Fruit fly (Drosophila melanogaster) whole organism, embryonic: ENCODE measurements around the gene CG15336.

Experiments used
- CG12071 ChIP-seq: fragments of 200-800 bp; sonication (Bioruptor generic); optimal IDR thresholded peaks from 3 replicates; lab custom pipeline; 2018; ENCODE audit warnings: missing biosample characterization, mild to moderate bottlenecking, missing genetic modification characterization
- CG7839 ChIP-seq: fragments of 200-800 bp; sonication (Bioruptor generic); optimal IDR thresholded peaks from 3 replicates; lab custom pipeline; 2018; ENCODE audit warnings: missing biosample characterization, mild to moderate bottlenecking, missing genetic modification characterization, moderate library complexity
- CG8944 ChIP-seq: fragments of 200-800 bp; sonication (Bioruptor generic); optimal IDR thresholded peaks from 3 replicates; lab custom pipeline; 2016; ENCODE audit warnings: missing biosample characterization, missing genetic modification characterization
- Doc3 ChIP-seq: fragments of 200-800 bp; sonication (Bioruptor generic); IDR thresholded peaks from 3 replicates; pipeline ENCODE4 v1.3.6; 2022; ENCODE audit warnings: missing biosample characterization, missing genetic modification characterization; ENCODE audit not compliant: partially characterized antibody
- cad ChIP-seq: fragments of >200 bp; optimal IDR thresholded peaks from 2 replicates; lab custom pipeline; 2017; ENCODE audit warnings: missing biosample characterization, missing genetic modification characterization
- fd96Cb ChIP-seq: fragments of 200-800 bp; sonication (Bioruptor generic); optimal IDR thresholded peaks from 2 replicates; lab custom pipeline; 2018; ENCODE audit warnings: missing biosample characterization, mild to moderate bottlenecking, missing genetic modification characterization, moderate library complexity
- jigr1 ChIP-seq: fragments of 200-800 bp; sonication (Bioruptor generic); IDR thresholded peaks from 3 replicates; pipeline ENCODE4 v1.3.6; 2022; ENCODE audit warnings: missing biosample characterization, missing genetic modification characterization
- tna ChIP-seq: fragments of 200-800 bp; sonication (Bioruptor generic); IDR thresholded peaks from 2 replicates; pipeline ENCODE4 v1.3.6; 2022; ENCODE audit warnings: missing biosample characterization, missing genetic modification characterization; ENCODE audit not compliant: partially characterized antibody
- ttk ChIP-seq: fragments of 200-800 bp; sonication (Bioruptor generic); IDR thresholded peaks from 2 replicates; pipeline ENCODE4 v2.1.2; 2022; ENCODE audit warnings: missing biosample characterization, missing genetic modification characterization
- tup ChIP-seq: fragments of 200-800 bp; sonication (Bioruptor generic); optimal IDR thresholded peaks from 2 replicates; lab custom pipeline; 2016; ENCODE audit warnings: missing biosample characterization, mild to moderate bottlenecking, missing genetic modification characterization, moderate library complexity

dm6 chrX:8113386-8114279 lies 34.1 kb upstream of the CG15336 start:
- TF ChIP-seq tna (GFP tag; lab: Robert Waterston, UW) (no peak), CG12071 (GFP tag; lab: Kevin White, UChicago) (peak; percentile 34), ttk (GFP tag; lab: Robert Waterston, UW) (peak; percentile 25; the same call in 1 of the 2 replicates), fd96Cb (tag; lab: Kevin White, UChicago) (peak; percentile 7), jigr1 (GFP tag; lab: Robert Waterston, UW) (no peak), cad (GFP tag; lab: Kevin White, UChicago) (no peak), CG8944 (peak; percentile 36), tup (peak; percentile 6), CG7839 (peak; percentile 75), Doc3 (GFP tag; lab: Robert Waterston, UW) (no peak)
